Worm (Caenorhabditis elegans) whole organism, L4 larva: ENCODE data around the gene wago-4.

Experiments used
- D1046.2 ChIP-seq: fragments of 200-800 bp; sonication (Bioruptor generic); IDR thresholded peaks from 2 replicates; pipeline ENCODE4 v1.3.6; 2022; ENCODE audit warnings: missing genetic modification characterization, missing compliant biosample characterization
- F37D6.2 ChIP-seq: sonication (generic microtip); optimal IDR thresholded peaks from 2 replicates; lab custom pipeline; 2016; ENCODE audit warnings: mild to moderate bottlenecking, missing genetic modification characterization, missing compliant biosample characterization
- F44E2.7 ChIP-seq: fragments of 200-800 bp; sonication (Bioruptor generic); IDR thresholded peaks from 2 replicates; pipeline ENCODE4 v2.1.2; 2022; ENCODE audit warnings: missing genetic modification characterization, missing compliant biosample characterization
- R02D3.7 ChIP-seq: fragments of 150-350 bp; sonication (generic microtip); optimal IDR thresholded peaks from 3 replicates; lab custom pipeline; 2014; ENCODE audit warnings: missing biosample characterization, missing genetic modification characterization
- T20F7.1 ChIP-seq: fragments of 200-800 bp; sonication (Bioruptor generic); optimal IDR thresholded peaks from 2 replicates; lab custom pipeline; 2018; ENCODE audit warnings: mild to moderate bottlenecking, missing genetic modification characterization, missing compliant biosample characterization
- T26A8.4 ChIP-seq: fragments of 200-800 bp; sonication (Bioruptor generic); IDR thresholded peaks from 2 replicates; pipeline ENCODE4 v1.3.6; 2022; ENCODE audit warnings: missing genetic modification characterization, missing compliant biosample characterization
- Y48G9A.11 ChIP-seq: fragments of 200-800 bp; sonication (Bioruptor generic); IDR thresholded peaks from 2 replicates; pipeline ENCODE4 v1.3.6; 2022; ENCODE audit warnings: missing genetic modification reagents, missing genetic modification characterization, missing compliant biosample characterization
- aha-1 ChIP-seq: fragments of 150-350 bp; peaks from one replicate; lab custom pipeline; 2014; ENCODE audit warnings: missing biosample characterization, missing genetic modification characterization
- aly-2 ChIP-seq: sonication (generic microtip); optimal IDR thresholded peaks from 2 replicates; lab custom pipeline; 2018; ENCODE audit warnings: missing biosample characterization, missing genetic modification characterization
- ceh-28 ChIP-seq: fragments of 150-350 bp; optimal IDR thresholded peaks from 2 replicates; lab custom pipeline; 2014; ENCODE audit warnings: missing biosample characterization, missing genetic modification reagents, missing genetic modification characterization
- ceh-32 ChIP-seq: sonication (generic microtip); optimal IDR thresholded peaks from 2 replicates; lab custom pipeline; 2016; ENCODE audit warnings: mild to moderate bottlenecking, missing genetic modification characterization, missing compliant biosample characterization; ENCODE audit not compliant: poor library complexity
- ceh-62 ChIP-seq: sonication (generic microtip); optimal IDR thresholded peaks from 2 replicates; lab custom pipeline; 2017; ENCODE audit warnings: missing biosample characterization, missing genetic modification characterization
- ceh-82 ChIP-seq: sonication (generic microtip); optimal IDR thresholded peaks from 2 replicates; lab custom pipeline; 2017; ENCODE audit warnings: missing biosample characterization, missing genetic modification characterization
- ces-1 ChIP-seq: fragments of 150-350 bp; sonication (generic microtip); optimal IDR thresholded peaks from 4 replicates; lab custom pipeline; 2014; ENCODE audit warnings: missing biosample characterization, missing genetic modification reagents, missing genetic modification characterization
- cey-2 ChIP-seq: sonication (generic microtip); optimal IDR thresholded peaks from 3 replicates; lab custom pipeline; 2017; ENCODE audit warnings: missing genetic modification characterization, mild to moderate bottlenecking, missing compliant biosample characterization, antibody characterized with exemption, borderline replicate concordance; ENCODE audit not compliant: insufficient read depth
- daf-16 ChIP-seq, 3 experiments: sonication (generic microtip); optimal IDR thresholded peaks; 2 replicates each; lab custom pipeline; 2016 to 2017; ENCODE audit warnings: missing genetic modification characterization in 3 of 3, missing genetic modification reagents in 3 of 3, mild to moderate bottlenecking in 2 of 3, missing compliant biosample characterization in 2 of 3, missing biosample characterization in 1 of 3, moderate library complexity in 1 of 3
- daf-19 ChIP-seq: fragments of 200-800 bp; sonication (Bioruptor generic); conservative IDR thresholded peaks from 2 replicates; pipeline ENCODE4 v1.3.6; 2022; ENCODE audit warnings: missing genetic modification characterization, missing compliant biosample characterization
- dpl-1 ChIP-seq: fragments of 150-350 bp; optimal IDR thresholded peaks from 2 replicates; lab custom pipeline; 2014; ENCODE audit warnings: missing biosample characterization, missing genetic modification reagents, missing genetic modification characterization
- egl-27 ChIP-seq: sonication (generic microtip); optimal IDR thresholded peaks from 3 replicates; lab custom pipeline; 2017; ENCODE audit warnings: missing biosample characterization, missing genetic modification reagents, missing genetic modification characterization
- egl-43 ChIP-seq: fragments of 200-800 bp; sonication (Bioruptor generic); IDR thresholded peaks from 2 replicates; pipeline ENCODE4 v1.3.6; 2022; ENCODE audit warnings: missing genetic modification reagents, missing genetic modification characterization, missing compliant biosample characterization
- jun-1 ChIP-seq: fragments of 150-350 bp; optimal IDR thresholded peaks from 2 replicates; lab custom pipeline; 2014; ENCODE audit warnings: missing biosample characterization, missing genetic modification reagents, missing genetic modification characterization
- lin-1 ChIP-seq: fragments of 200-800 bp; sonication (Bioruptor generic); IDR thresholded peaks from 2 replicates; pipeline ENCODE4 v1.3.6; 2022; ENCODE audit warnings: missing genetic modification reagents, missing genetic modification characterization, missing compliant biosample characterization
- lin-13 ChIP-seq: fragments of 150-350 bp; optimal IDR thresholded peaks from 2 replicates; lab custom pipeline; 2014; ENCODE audit warnings: missing biosample characterization, missing genetic modification reagents, missing genetic modification characterization
- lin-29 ChIP-seq: fragments of 200-800 bp; sonication (Bioruptor generic); IDR thresholded peaks from 2 replicates; pipeline ENCODE4 v1.3.6; 2022; ENCODE audit warnings: missing genetic modification reagents, missing genetic modification characterization, missing compliant biosample characterization
- lin-38 ChIP-seq: fragments of 200-800 bp; sonication (Bioruptor generic); IDR thresholded peaks from 2 replicates; pipeline ENCODE4 v1.3.6; 2022; ENCODE audit warnings: missing genetic modification reagents, missing genetic modification characterization, missing compliant biosample characterization
- lsy-2 ChIP-seq, 2 experiments: fragments of 150-350 bp in 1 of 2; sonication (generic microtip) in 1 of 2; optimal IDR thresholded peaks; 2 replicates each; lab custom pipeline; 2014 to 2017; ENCODE audit warnings: missing biosample characterization in 2 of 2, missing genetic modification characterization in 2 of 2
- mdl-1 ChIP-seq, 2 experiments: fragments of 150-350 bp in 1 of 2; sonication (generic microtip) in 1 of 2; optimal IDR thresholded peaks; 2 replicates each; lab custom pipeline; 2014 to 2017; ENCODE audit warnings: missing biosample characterization in 2 of 2, missing genetic modification characterization in 2 of 2
- mes-2 ChIP-seq: sonication (generic microtip); optimal IDR thresholded peaks from 2 replicates; lab custom pipeline; 2016; ENCODE audit warnings: missing genotype, mild to moderate bottlenecking, missing genetic modification characterization, missing compliant biosample characterization; ENCODE audit not compliant: poor library complexity, severe bottlenecking
- mxl-3 ChIP-seq: fragments of 200-800 bp; sonication (Bioruptor generic); optimal IDR thresholded peaks from 2 replicates; lab custom pipeline; 2018; ENCODE audit warnings: mild to moderate bottlenecking, missing genetic modification characterization, missing compliant biosample characterization
- nhr-10 ChIP-seq: fragments of 150-350 bp; optimal IDR thresholded peaks from 2 replicates; lab custom pipeline; 2014; ENCODE audit warnings: missing biosample characterization, missing genetic modification characterization
- nhr-11 ChIP-seq: fragments of 150-350 bp; optimal IDR thresholded peaks from 2 replicates; lab custom pipeline; 2014; ENCODE audit warnings: missing biosample characterization, missing genetic modification characterization
- nhr-41 ChIP-seq: fragments of 200-800 bp; sonication (Bioruptor generic); IDR thresholded peaks from 2 replicates; pipeline ENCODE4 v1.3.6; 2022; ENCODE audit warnings: missing genetic modification reagents, missing genetic modification characterization, missing compliant biosample characterization
- php-3 ChIP-seq: fragments of 200-800 bp; sonication (Bioruptor generic); IDR thresholded peaks from 2 replicates; pipeline ENCODE4 v1.3.6; 2022; ENCODE audit warnings: missing genetic modification reagents, missing genetic modification characterization, missing compliant biosample characterization
- pqm-1 ChIP-seq: sonication (generic microtip); optimal IDR thresholded peaks from 2 replicates; lab custom pipeline; 2017; ENCODE audit warnings: missing biosample characterization, missing genetic modification characterization
- rbr-2 ChIP-seq: sonication (generic microtip); optimal IDR thresholded peaks from 2 replicates; lab custom pipeline; 2016; ENCODE audit warnings: missing genotype, missing genetic modification characterization, missing compliant biosample characterization
- sdz-12 ChIP-seq: fragments of 200-800 bp; sonication (Bioruptor generic); optimal IDR thresholded peaks from 2 replicates; lab custom pipeline; 2018; ENCODE audit warnings: mild to moderate bottlenecking, missing genetic modification characterization, missing compliant biosample characterization
- set-16 ChIP-seq: fragments of 200-800 bp; sonication (Bioruptor generic); IDR thresholded peaks from 2 replicates; pipeline ENCODE4 v1.3.6; 2022; ENCODE audit warnings: missing genetic modification reagents, missing genetic modification characterization, missing compliant biosample characterization
- skn-1 ChIP-seq: fragments of 150-350 bp; optimal IDR thresholded peaks from 2 replicates; lab custom pipeline; 2014; ENCODE audit warnings: missing biosample characterization, missing genetic modification characterization
- snpc-1.2 ChIP-seq: fragments of 200-800 bp; sonication (Bioruptor generic); IDR thresholded peaks from 2 replicates; pipeline ENCODE4 v1.3.6; 2022; ENCODE audit warnings: missing genetic modification reagents, missing genetic modification characterization, missing compliant biosample characterization
- spr-1 ChIP-seq: sonication (generic microtip); optimal IDR thresholded peaks from 2 replicates; lab custom pipeline; 2016; ENCODE audit warnings: mild to moderate bottlenecking, missing genetic modification characterization, missing compliant biosample characterization
- tag-97 ChIP-seq: fragments of 200-800 bp; sonication (Bioruptor generic); IDR thresholded peaks from 2 replicates; pipeline ENCODE4 v1.3.6; 2022; ENCODE audit warnings: missing genetic modification characterization, missing compliant biosample characterization
- unc-130 ChIP-seq: sonication (generic microtip); optimal IDR thresholded peaks from 2 replicates; lab custom pipeline; 2016; ENCODE audit warnings: missing genetic modification reagents, missing genetic modification characterization, missing compliant biosample characterization
- ztf-7 ChIP-seq: fragments of 150-350 bp; optimal IDR thresholded peaks from 2 replicates; lab custom pipeline; 2014; ENCODE audit warnings: missing biosample characterization, missing genetic modification characterization

Gene wago-4

DNA sequence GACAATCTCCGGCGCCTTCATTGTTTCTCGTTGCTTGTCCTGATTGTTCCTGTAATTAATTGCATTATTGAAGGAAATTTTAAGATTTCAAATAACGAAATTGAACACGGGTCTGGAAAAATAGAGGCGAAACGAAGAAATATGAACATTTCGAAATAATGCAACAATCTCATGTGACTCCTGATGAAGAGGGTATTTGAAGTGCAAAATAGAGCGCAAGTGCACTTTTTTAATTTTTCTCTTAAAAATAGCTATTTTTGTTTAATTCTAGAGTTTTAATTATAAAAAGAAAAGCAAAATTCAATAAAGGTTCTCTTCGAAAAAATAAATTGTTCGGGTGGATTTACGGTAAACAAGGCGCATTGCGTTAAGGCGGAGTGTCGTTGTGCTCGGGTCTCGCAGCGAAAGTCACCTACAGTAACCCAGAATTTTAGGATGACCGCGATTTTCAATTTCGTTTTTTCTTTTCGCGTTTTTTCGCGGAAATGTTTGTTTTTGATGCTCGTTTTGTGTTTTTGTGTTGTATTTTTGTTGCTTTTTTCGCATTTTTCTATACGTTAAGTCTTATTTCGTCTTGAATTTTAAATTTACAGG lies at the start of gene wago-4, which contains the start of gene F58G1.2:
TSS of gene wago-4 (plus strand) at position 592 of the 594 bp plus-strand sequence.
TSS of gene F58G1.2 (minus strand) at position 51 of the 594 bp plus-strand sequence.
- no peak for TF ChIP-seq ceh-32 (tag; lab: Kevin White, UChicago)
- TF ChIP-seq lin-29 (GFP tag; lab: Robert Waterston, UW), result no peak
- no peak for TF ChIP-seq F44E2.7 (GFP tag; lab: Robert Waterston, UW)
- no peak for TF ChIP-seq jun-1
- peak in 1 of 2 experiments; percentile 87 for TF ChIP-seq lsy-2 (tag; optimal IDR thresholded peaks at IDR 0.05; lab: Kevin White, UChicago)
- no peak for TF ChIP-seq nhr-11 (tag; lab: Kevin White, UChicago)
- no peak for TF ChIP-seq ces-1
- TF ChIP-seq spr-1 (tag; lab: Kevin White, UChicago), result no peak
- TF ChIP-seq nhr-10 (tag; lab: Kevin White, UChicago), result no peak
- TF ChIP-seq ceh-82, result no peak
- peak; percentile 60 for TF ChIP-seq R02D3.7 (tag; lab: Kevin White, UChicago)
- no peak for TF ChIP-seq egl-27 (tag; lab: Kevin White, UChicago)
- TF ChIP-seq ceh-28, result no peak
- TF ChIP-seq mes-2 (tag; lab: Kevin White, UChicago), result peak; percentile 56
- no peak for TF ChIP-seq dpl-1 (GFP tag; lab: Kevin White, UChicago)
- TF ChIP-seq nhr-41 (GFP tag; lab: Robert Waterston, UW), result no peak
- no peak for TF ChIP-seq D1046.2 (GFP tag; lab: Robert Waterston, UW)
- no peak for TF ChIP-seq set-16
- TF ChIP-seq F37D6.2 (tag; lab: Kevin White, UChicago), result no peak
- no peak for TF ChIP-seq sdz-12 (GFP tag; lab: Kevin White, UChicago)
- TF ChIP-seq lin-13 (GFP tag; lab: Kevin White, UChicago), result peak; percentile 34
- no peak for TF ChIP-seq php-3 (GFP tag; lab: Robert Waterston, UW)
- TF ChIP-seq mxl-3 (GFP tag; lab: Kevin White, UChicago), result no peak
- peak; percentile 51; the same call in 1 of the 2 replicates for TF ChIP-seq lin-38 (GFP tag; lab: Robert Waterston, UW)
- TF ChIP-seq egl-43 (GFP tag; lab: Robert Waterston, UW), result no peak
- no peak for TF ChIP-seq aha-1 (tag; lab: Kevin White, UChicago)
- no peak for TF ChIP-seq mdl-1 (tag; optimal IDR thresholded peaks at IDR 0.05; lab: Kevin White, UChicago)
- TF ChIP-seq daf-16 (GFP tag; optimal IDR thresholded peaks at IDR 0.05; lab: Kevin White, UChicago), result no peak
- no peak for TF ChIP-seq daf-16 (tag; optimal IDR thresholded peaks at IDR 0.05; lab: Kevin White, UChicago)
- TF ChIP-seq unc-130, result peak; percentile 72
- TF ChIP-seq snpc-1.2 (GFP tag; lab: Robert Waterston, UW), result no peak
- no peak for TF ChIP-seq skn-1
- no peak for TF ChIP-seq rbr-2 (tag; lab: Kevin White, UChicago)
- no peak for TF ChIP-seq ceh-62 (tag; lab: Kevin White, UChicago)
- TF ChIP-seq Y48G9A.11 (GFP tag; lab: Robert Waterston, UW), result peak; percentile 100
- TF ChIP-seq T20F7.1 (GFP tag; lab: Kevin White, UChicago), result no peak
- TF ChIP-seq tag-97 (GFP tag; lab: Robert Waterston, UW), result no peak
- TF ChIP-seq aly-2 (tag; lab: Kevin White, UChicago), result no peak
- no peak for TF ChIP-seq T26A8.4 (GFP tag; lab: Robert Waterston, UW)

DNA sequence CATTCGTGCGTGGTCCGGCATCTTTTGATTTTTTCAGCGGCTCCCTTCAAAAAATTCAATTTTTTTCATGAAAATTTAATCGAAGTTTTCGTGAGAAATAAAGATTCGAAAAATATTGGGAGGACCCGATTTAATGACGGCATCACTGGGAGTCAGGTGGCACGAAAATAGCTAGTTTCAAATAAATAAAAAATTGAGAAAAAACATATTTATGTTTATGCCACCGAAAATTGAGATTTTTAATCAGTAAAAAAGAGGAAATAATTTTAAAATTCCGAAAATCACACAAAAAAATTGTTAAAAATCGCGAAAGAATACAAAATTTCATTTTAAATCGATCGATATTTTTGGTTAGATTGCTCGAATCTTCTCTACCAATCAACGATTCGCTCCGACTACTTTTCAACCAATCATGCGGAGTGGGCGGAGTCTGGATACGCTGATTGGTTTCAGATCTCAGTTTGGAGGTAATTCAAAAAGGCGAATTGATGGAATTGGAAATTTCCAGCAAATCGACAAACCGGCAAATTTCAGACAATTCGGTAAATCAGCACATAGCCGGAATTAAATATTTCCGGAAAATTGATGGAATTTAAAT lies 41.2 kb upstream of the wago-4 start, which contains the start of gene gsy-1:
TSS of gene gsy-1 (minus strand) at position 51 of the 598 bp plus-strand sequence.
- TF ChIP-seq cey-2 (tag; lab: Kevin White, UChicago) (no peak), ztf-7 (tag; lab: Kevin White, UChicago) (no peak), daf-19 (GFP tag; lab: Robert Waterston, UW) (no peak), lin-1 (no peak), pqm-1 (tag; lab: Kevin White, UChicago) (no peak), T20F7.1 (GFP tag; lab: Kevin White, UChicago) (no peak), daf-16 (GFP tag; optimal IDR thresholded peaks at IDR 0.05; lab: Kevin White, UChicago) (peak in 1 of 2 experiments; percentile 52), daf-16 (tag; optimal IDR thresholded peaks at IDR 0.05; lab: Kevin White, UChicago) (no peak)
